Fruit fly (Drosophila melanogaster): ENCODE measurements around the gene CG42590.

CG42590 gene

dm6 chr3L:8091650-8092068 is 22.6 kb upstream of the CG42590 start, which contains the start of gene CG7565 (continued):
- no peak for TF ChIP-seq CG9876 (GFP tag; optimal IDR thresholded peaks at IDR 0.05)
- no peak for TF ChIP-seq sima (GFP tag; optimal IDR thresholded peaks at IDR 0.05)
- no peak for TF ChIP-seq pita (GFP tag; optimal IDR thresholded peaks at IDR 0.05)
- TF ChIP-seq CG31365 (tag; optimal IDR thresholded peaks at IDR 0.05): peak; percentile 33
- TF ChIP-seq Eip74EF (GFP tag; optimal IDR thresholded peaks at IDR 0.05): peak in 1 of 2 experiments; percentile 78
- TF ChIP-seq D19B (GFP tag; optimal IDR thresholded peaks at IDR 0.05): peak; percentile 5
- TF ChIP-seq CG6683 (GFP tag; optimal IDR thresholded peaks at IDR 0.05): peak; percentile 14
- TF ChIP-seq en (GFP tag; optimal IDR thresholded peaks at IDR 0.05): no peak
- TF ChIP-seq ab (GFP tag; optimal IDR thresholded peaks at IDR 0.05): no peak
- TF ChIP-seq ro (GFP tag; IDR thresholded peaks at IDR 0.05): no peak
- peak; percentile 23 for TF ChIP-seq Jarid2 (GFP tag; optimal IDR thresholded peaks at IDR 0.05)
- TF ChIP-seq CG31224 (GFP tag; IDR thresholded peaks at IDR 0.05): no peak
- peak; percentile 12 for TF ChIP-seq CG2712 (tag; optimal IDR thresholded peaks at IDR 0.05)
- no peak for TF ChIP-seq bowl (GFP tag; IDR thresholded peaks at IDR 0.05)
- peak; percentile 62 for TF ChIP-seq Hand (GFP tag; optimal IDR thresholded peaks at IDR 0.05)
- TF ChIP-seq CG8359 (GFP tag; optimal IDR thresholded peaks at IDR 0.05; ENCODE audit: borderline replicate concordance): no peak
- TF ChIP-seq CG8944 (GFP tag; optimal IDR thresholded peaks at IDR 0.05): no peak
- no peak for TF ChIP-seq CG30020 (tag; optimal IDR thresholded peaks at IDR 0.05)
- no peak for TF ChIP-seq shn (GFP tag; optimal IDR thresholded peaks at IDR 0.05)
- peak; percentile 67 for TF ChIP-seq Hmr (GFP tag; optimal IDR thresholded peaks at IDR 0.05)
- peak; percentile 3 for TF ChIP-seq grn (GFP tag; optimal IDR thresholded peaks at IDR 0.05)
- no peak for TF ChIP-seq gcm (GFP tag; optimal IDR thresholded peaks at IDR 0.05)
- peak; percentile 33 for TF ChIP-seq MTF-1 (GFP tag; optimal IDR thresholded peaks at IDR 0.05; ENCODE audit: borderline replicate concordance)
- no peak for TF ChIP-seq CG8765 (GFP tag; IDR thresholded peaks at IDR 0.05)
- 0 out of 2 replicates have a peak, but pooled peaks have one; percentile 15 for TF ChIP-seq wdn (GFP tag; IDR thresholded peaks at IDR 0.05)
- TF ChIP-seq CG7745 (tag; optimal IDR thresholded peaks at IDR 0.05): no peak
- TF ChIP-seq eve (GFP tag; optimal IDR thresholded peaks at IDR 0.05): no peak
- no peak for TF ChIP-seq emc (GFP tag; optimal IDR thresholded peaks at IDR 0.05)
- TF ChIP-seq ci (GFP tag; IDR thresholded peaks at IDR 0.05): peak; percentile 49; the same call in 1 of the 3 replicates
- TF ChIP-seq CG10147 (GFP tag; optimal IDR thresholded peaks at IDR 0.05): peak; percentile 34
- no peak for TF ChIP-seq Max (GFP tag; optimal IDR thresholded peaks at IDR 0.05)
- TF ChIP-seq sob (GFP tag; IDR thresholded peaks at IDR 0.05): peak; percentile 58; the same call in 1 of the 2 replicates
- peak; percentile 35 for TF ChIP-seq Fer3 (tag; optimal IDR thresholded peaks at IDR 0.05)
- no peak for TF ChIP-seq repo (GFP tag; optimal IDR thresholded peaks at IDR 0.05)
- peak; percentile 39 for TF ChIP-seq CG30403 (GFP tag; optimal IDR thresholded peaks at IDR 0.05)
- peak; percentile 82 for TF ChIP-seq caup (GFP tag; optimal IDR thresholded peaks at IDR 0.05; ENCODE audit: severe bottlenecking)
- peak; percentile 69 for TF ChIP-seq sens (GFP tag)
- peak; percentile 49 for TF ChIP-seq CG4617 (GFP tag; optimal IDR thresholded peaks at IDR 0.05; ENCODE audit: borderline replicate concordance)
- TF ChIP-seq E2f2 (GFP tag; IDR thresholded peaks at IDR 0.05): peak; percentile 38; the same call in 1 of the 2 replicates
- peak; percentile 25 for TF ChIP-seq CG18011 (GFP tag; optimal IDR thresholded peaks at IDR 0.05)
- TF ChIP-seq Elba2 (GFP tag; optimal IDR thresholded peaks at IDR 0.05): no peak
- no peak for TF ChIP-seq CG12219 (GFP tag; optimal IDR thresholded peaks at IDR 0.05)
- no peak for TF ChIP-seq Hr3 (GFP tag; optimal IDR thresholded peaks at IDR 0.05)
- TF ChIP-seq CG3726 (GFP tag; IDR thresholded peaks at IDR 0.05): no peak
- TF ChIP-seq CG12744 (GFP tag; optimal IDR thresholded peaks at IDR 0.05): peak; percentile 37
- no peak for TF ChIP-seq CG9215 (GFP tag; IDR thresholded peaks at IDR 0.05)
- TF ChIP-seq CG1233 (GFP tag; optimal IDR thresholded peaks at IDR 0.05): peak; percentile 12
- TF ChIP-seq CG31441 (GFP tag; IDR thresholded peaks at IDR 0.05): no peak; the same call in 1 of the 2 replicates
- TF ChIP-seq run (tag; optimal IDR thresholded peaks at IDR 0.05): no peak
- TF ChIP-seq HLHmδ (GFP tag; optimal IDR thresholded peaks at IDR 0.05): no peak
- no peak for TF ChIP-seq CG18764 (GFP tag; optimal IDR thresholded peaks at IDR 0.05)

All from whole organism, embryonic.